Worm (Caenorhabditis elegans) whole organism, L1 larva: ENCODE data around the gene T09A12.1.

Experiments
- C16A3.4 ChIP-seq: fragments of 150-350 bp; optimal IDR thresholded peaks from 2 replicates; lab custom pipeline; 2014; ENCODE audit warnings: missing biosample characterization, missing genetic modification characterization
- C34B4.2 ChIP-seq: sonication (generic microtip); optimal IDR thresholded peaks from 2 replicates; lab custom pipeline; 2017; ENCODE audit warnings: mild to moderate bottlenecking, missing genetic modification characterization, missing compliant biosample characterization
- Y116A8C.19 ChIP-seq: sonication (generic microtip); optimal IDR thresholded peaks from 2 replicates; lab custom pipeline; 2016; ENCODE audit warnings: missing compliant biosample characterization, missing genetic modification characterization, borderline replicate concordance
- aha-1 ChIP-seq: fragments of 150-350 bp; optimal IDR thresholded peaks from 2 replicates; lab custom pipeline; 2014; ENCODE audit warnings: missing biosample characterization, missing genetic modification characterization
- alr-1 ChIP-seq: fragments of 200-800 bp; sonication (Bioruptor generic); optimal IDR thresholded peaks from 2 replicates; lab custom pipeline; 2018; ENCODE audit warnings: borderline replicate concordance, mild to moderate bottlenecking, missing genetic modification characterization, missing compliant biosample characterization
- aly-2 ChIP-seq: fragments of 150-350 bp; optimal IDR thresholded peaks from 2 replicates; lab custom pipeline; 2014; ENCODE audit warnings: missing biosample characterization, missing genetic modification characterization
- ama-1 ChIP-seq: fragments of 150-350 bp; optimal IDR thresholded peaks from 2 replicates; lab custom pipeline; 2014
- ceh-63 ChIP-seq: fragments of 200-800 bp; sonication (Bioruptor generic); optimal IDR thresholded peaks from 2 replicates; lab custom pipeline; 2018; ENCODE audit warnings: mild to moderate bottlenecking, missing genetic modification characterization, missing compliant biosample characterization
- ceh-90 ChIP-seq: sonication (generic microtip); optimal IDR thresholded peaks from 2 replicates; lab custom pipeline; 2016; ENCODE audit warnings: missing genetic modification characterization, missing compliant biosample characterization
- ces-1 ChIP-seq: fragments of 150-350 bp; optimal IDR thresholded peaks from 2 replicates; lab custom pipeline; 2014; ENCODE audit warnings: missing biosample characterization, missing genetic modification reagents, missing genetic modification characterization
- dpl-1 ChIP-seq, 3 experiments: fragments of 150-350 bp in 2 of 3; sonication (generic microtip) in 1 of 3; optimal IDR thresholded peaks; 2 replicates each; lab custom pipeline; 2014 to 2017; ENCODE audit warnings: missing biosample characterization in 3 of 3, missing genetic modification characterization in 3 of 3, missing genetic modification reagents in 3 of 3
- dsc-1 ChIP-seq: sonication (generic microtip); optimal IDR thresholded peaks from 2 replicates; lab custom pipeline; 2016; ENCODE audit warnings: mild to moderate bottlenecking, missing genetic modification characterization, missing compliant biosample characterization
- efl-1 ChIP-seq, 4 experiments: fragments of 150-350 bp; optimal IDR thresholded peaks in 3 of 4; peaks in 1 of 4; 1 replicate in 1 of 4; 2 replicates in 3 of 4; lab custom pipeline; 2014; ENCODE audit warnings: missing biosample characterization in 2 of 4, missing genetic modification characterization in 2 of 4, missing genetic modification reagents in 2 of 4
- egl-13 ChIP-seq: sonication (generic microtip); optimal IDR thresholded peaks from 2 replicates; lab custom pipeline; 2016; ENCODE audit warnings: missing genotype, missing genetic modification reagents, missing genetic modification characterization, missing compliant biosample characterization
- elt-2 ChIP-seq: sonication (generic microtip); optimal IDR thresholded peaks from 2 replicates; lab custom pipeline; 2016; ENCODE audit warnings: missing genetic modification characterization, mild to moderate bottlenecking, inconsistent platforms, missing compliant biosample characterization, missing genetic modification reagents
- ets-5 ChIP-seq: fragments of 200-800 bp; sonication (Bioruptor generic); IDR thresholded peaks from 2 replicates; pipeline ENCODE4 v1.3.6; 2022; ENCODE audit warnings: missing genetic modification characterization, missing compliant biosample characterization
- fkh-10 ChIP-seq: sonication (generic microtip); optimal IDR thresholded peaks from 2 replicates; lab custom pipeline; 2017; ENCODE audit warnings: missing biosample characterization, missing genetic modification reagents, missing genetic modification characterization
- fkh-8 ChIP-seq: sonication (generic microtip); optimal IDR thresholded peaks from 2 replicates; lab custom pipeline; 2016; ENCODE audit warnings: mild to moderate bottlenecking, missing genetic modification characterization, missing compliant biosample characterization
- grh-1 ChIP-seq: fragments of 200-800 bp; sonication (Bioruptor generic); IDR thresholded peaks from 2 replicates; pipeline ENCODE4 v1.3.6; 2022; ENCODE audit warnings: missing genetic modification reagents, missing genetic modification characterization, missing compliant biosample characterization
- hlh-17 ChIP-seq: fragments of 200-800 bp; sonication (Bioruptor generic); optimal IDR thresholded peaks from 2 replicates; lab custom pipeline; 2018; ENCODE audit warnings: missing genetic modification characterization, mild to moderate bottlenecking, missing compliant biosample characterization, moderate library complexity, borderline replicate concordance
- irx-1 ChIP-seq: sonication (generic microtip); optimal IDR thresholded peaks from 2 replicates; lab custom pipeline; 2016; ENCODE audit warnings: missing genetic modification characterization, missing compliant biosample characterization
- isw-1 ChIP-seq: fragments of 200-800 bp; sonication (Bioruptor generic); IDR thresholded peaks from 2 replicates; pipeline ENCODE4 v1.3.6; 2022; ENCODE audit warnings: missing genetic modification characterization, missing compliant biosample characterization
- jun-1 ChIP-seq: fragments of 150-350 bp; optimal IDR thresholded peaks from 2 replicates; lab custom pipeline; 2014; ENCODE audit warnings: missing biosample characterization, missing genetic modification reagents, missing genetic modification characterization
- lin-14 ChIP-seq: fragments of 200-800 bp; sonication (Bioruptor generic); optimal IDR thresholded peaks from 2 replicates; lab custom pipeline; 2018; ENCODE audit warnings: mild to moderate bottlenecking, missing genetic modification characterization, moderate library complexity, missing compliant biosample characterization
- lin-15B ChIP-seq: fragments of 150-350 bp; sonication (generic microtip); optimal IDR thresholded peaks from 3 replicates; lab custom pipeline; 2014; ENCODE audit warnings: missing biosample characterization, missing genetic modification characterization
- lin-35 ChIP-seq, 2 experiments: fragments of 150-350 bp; optimal IDR thresholded peaks; 2 replicates each; lab custom pipeline; 2014; ENCODE audit warnings: missing biosample characterization in 2 of 2, missing genetic modification characterization in 2 of 2, missing genetic modification reagents in 2 of 2
- lsy-2 ChIP-seq, 2 experiments: fragments of 150-350 bp; optimal IDR thresholded peaks; 2 replicates each; lab custom pipeline; 2014; ENCODE audit warnings: missing biosample characterization in 2 of 2, missing genetic modification characterization in 2 of 2
- mab-9 ChIP-seq: fragments of 200-800 bp; sonication (Bioruptor generic); IDR thresholded peaks from 2 replicates; pipeline ENCODE4 v1.3.6; 2022; ENCODE audit warnings: missing genetic modification reagents, missing genetic modification characterization, missing compliant biosample characterization
- mdl-1 ChIP-seq, 2 experiments: fragments of 150-350 bp; optimal IDR thresholded peaks; 2 replicates each; lab custom pipeline; 2014 to 2017; ENCODE audit warnings: missing biosample characterization in 2 of 2, missing genetic modification characterization in 2 of 2, inconsistent platforms in 1 of 2
- mef-2 ChIP-seq: fragments of 150-350 bp; optimal IDR thresholded peaks from 2 replicates; lab custom pipeline; 2014; ENCODE audit warnings: missing biosample characterization, missing genetic modification characterization
- nhr-11 ChIP-seq: fragments of 150-350 bp; optimal IDR thresholded peaks from 2 replicates; lab custom pipeline; 2014; ENCODE audit warnings: missing biosample characterization, missing genetic modification characterization
- nhr-20 ChIP-seq: sonication (generic microtip); optimal IDR thresholded peaks from 2 replicates; lab custom pipeline; 2016; ENCODE audit warnings: mild to moderate bottlenecking, missing genetic modification characterization, missing compliant biosample characterization
- nhr-28 ChIP-seq: fragments of 150-350 bp; optimal IDR thresholded peaks from 2 replicates; lab custom pipeline; 2014; ENCODE audit warnings: missing biosample characterization, missing genetic modification characterization
- nhr-47 ChIP-seq: sonication (generic microtip); optimal IDR thresholded peaks from 2 replicates; lab custom pipeline; 2016; ENCODE audit warnings: mild to moderate bottlenecking, missing genetic modification characterization, moderate library complexity, missing compliant biosample characterization
- nhr-71 ChIP-seq: sonication (generic microtip); optimal IDR thresholded peaks from 2 replicates; lab custom pipeline; 2016; ENCODE audit warnings: mild to moderate bottlenecking, missing genetic modification characterization, moderate library complexity, missing compliant biosample characterization
- nhr-77 ChIP-seq: fragments of 150-350 bp; optimal IDR thresholded peaks from 2 replicates; lab custom pipeline; 2014; ENCODE audit warnings: missing biosample characterization, missing genetic modification characterization
- nhr-85 ChIP-seq: sonication (generic microtip); peaks from one replicate; lab custom pipeline; 2016; ENCODE audit warnings: missing genetic modification characterization, inconsistent platforms, missing compliant biosample characterization
- nhr-90 ChIP-seq: sonication (generic microtip); optimal IDR thresholded peaks from 2 replicates; lab custom pipeline; 2016; ENCODE audit warnings: mild to moderate bottlenecking, missing genetic modification characterization, missing compliant biosample characterization; ENCODE audit not compliant: poor library complexity
- pag-3 ChIP-seq: sonication (generic microtip); optimal IDR thresholded peaks from 2 replicates; lab custom pipeline; 2017; ENCODE audit warnings: missing genetic modification characterization, mild to moderate bottlenecking, missing compliant biosample characterization, antibody characterized with exemption, borderline replicate concordance; ENCODE audit not compliant: insufficient read depth
- skn-1 ChIP-seq: fragments of 150-350 bp; optimal IDR thresholded peaks from 2 replicates; lab custom pipeline; 2014; ENCODE audit warnings: missing biosample characterization, missing genetic modification characterization
- snpc-4 ChIP-seq: fragments of 150-350 bp; optimal IDR thresholded peaks from 2 replicates; lab custom pipeline; 2014; ENCODE audit warnings: missing biosample characterization, missing genetic modification characterization
- snu-23 ChIP-seq: sonication (generic microtip); optimal IDR thresholded peaks from 2 replicates; lab custom pipeline; 2016; ENCODE audit warnings: missing genetic modification characterization, missing compliant biosample characterization
- sox-4 ChIP-seq: sonication (generic microtip); optimal IDR thresholded peaks from 2 replicates; lab custom pipeline; 2016; ENCODE audit warnings: missing genetic modification characterization, missing compliant biosample characterization
- sptf-1 ChIP-seq: fragments of 150-350 bp; optimal IDR thresholded peaks from 2 replicates; lab custom pipeline; 2014; ENCODE audit warnings: missing biosample characterization, missing genetic modification characterization
- swsn-7 ChIP-seq: sonication (generic microtip); optimal IDR thresholded peaks from 2 replicates; lab custom pipeline; 2016; ENCODE audit warnings: missing genetic modification characterization, missing compliant biosample characterization
- tlp-1 ChIP-seq: fragments of 150-350 bp; optimal IDR thresholded peaks from 2 replicates; lab custom pipeline; 2014; ENCODE audit warnings: missing biosample characterization, missing genetic modification characterization
- unc-130 ChIP-seq: fragments of 150-350 bp; optimal IDR thresholded peaks from 2 replicates; lab custom pipeline; 2017; ENCODE audit warnings: missing biosample characterization, missing genetic modification characterization, inconsistent platforms
- unc-30 ChIP-seq: sonication (generic microtip); optimal IDR thresholded peaks from 2 replicates; lab custom pipeline; 2017; ENCODE audit warnings: missing biosample characterization, missing genetic modification characterization
- vab-15 ChIP-seq: sonication (generic microtip); optimal IDR thresholded peaks from 2 replicates; lab custom pipeline; 2017; ENCODE audit warnings: missing genotype, mild to moderate bottlenecking, missing genetic modification characterization, missing compliant biosample characterization
- zip-4 ChIP-seq: fragments of 200-800 bp; sonication (Bioruptor generic); optimal IDR thresholded peaks from 2 replicates; lab custom pipeline; 2018; ENCODE audit warnings: mild to moderate bottlenecking, missing genetic modification characterization, moderate library complexity, missing compliant biosample characterization
- ztf-11 ChIP-seq, 2 experiments: sonication (generic microtip); optimal IDR thresholded peaks; 2 replicates each; lab custom pipeline; 2016 to 2017; ENCODE audit warnings: missing genetic modification characterization in 2 of 2, missing biosample characterization in 1 of 2, missing compliant biosample characterization in 1 of 2

The T09A12.1 gene

ce11 chrIV:8289580-8290323, 45.5 kb downstream of the T09A12.1 start, which contains the start of gene daf-31 (continued):
- peak; percentile 50 to 78 (median 64) for TF ChIP-seq dpl-1 (GFP tag; optimal IDR thresholded peaks at IDR 0.05; lab: Kevin White, UChicago)
- TF ChIP-seq irx-1 (tag; lab: Kevin White, UChicago), result peak; percentile 33
- no peak for TF ChIP-seq vab-15 (tag; lab: Kevin White, UChicago)
- TF ChIP-seq grh-1 (GFP tag; lab: Robert Waterston, UW), result no peak
- no peak for TF ChIP-seq lin-14
- TF ChIP-seq unc-130 (tag; lab: Kevin White, UChicago), result no peak
- no peak for TF ChIP-seq fkh-8
- no peak for TF ChIP-seq mab-9 (GFP tag; lab: Robert Waterston, UW)
- TF ChIP-seq aha-1, result no peak
- no peak for TF ChIP-seq ceh-90
- TF ChIP-seq zip-4 (GFP tag; lab: Kevin White, UChicago), result no peak
- peak; percentile 50 for TF ChIP-seq isw-1 (GFP tag; lab: Robert Waterston, UW)
- no peak for TF ChIP-seq mef-2
- TF ChIP-seq nhr-47, result peak; percentile 45
- TF ChIP-seq unc-30 (tag; lab: Kevin White, UChicago), result no peak
- TF ChIP-seq ces-1 (GFP tag; lab: Kevin White, UChicago), result no peak
- TF ChIP-seq mdl-1 (tag; optimal IDR thresholded peaks at IDR 0.05; lab: Kevin White, UChicago), result peak in 1 of 2 experiments; percentile 20
- peak; percentile 50 for TF ChIP-seq swsn-7
- TF ChIP-seq tlp-1 (tag; lab: Kevin White, UChicago), result no peak
- TF ChIP-seq pag-3, result no peak
- TF ChIP-seq ceh-63 (GFP tag; lab: Kevin White, UChicago), result no peak
- TF ChIP-seq fkh-10 (GFP tag; lab: Kevin White, UChicago), result no peak
- no peak for TF ChIP-seq egl-13 (tag; lab: Kevin White, UChicago)
- TF ChIP-seq nhr-71, result peak; percentile 53
- peak; percentile 65 for TF ChIP-seq snu-23 (GFP tag; lab: Kevin White, UChicago)
- TF ChIP-seq elt-2 (tag; lab: Kevin White, UChicago), result no peak
- TF ChIP-seq alr-1 (tag; lab: Kevin White, UChicago), result no peak
- no peak for TF ChIP-seq nhr-28 (tag; lab: Kevin White, UChicago)
- peak; percentile 14 for TF ChIP-seq snpc-4 (tag; lab: Kevin White, UChicago)
- no peak for TF ChIP-seq nhr-77
- peak; percentile 35 for TF ChIP-seq dsc-1
- TF ChIP-seq efl-1 (optimal IDR thresholded peaks at IDR 0.05; lab: Kevin White, UChicago), result peak; percentile 72 to 73
- peak; percentile 68 to 96 for TF ChIP-seq efl-1 (GFP tag; optimal IDR thresholded peaks at IDR 0.05 in 1 of 2; lab: Kevin White, UChicago)
- TF ChIP-seq ama-1 (lab: Kevin White, UChicago), result no peak
- TF ChIP-seq Y116A8C.19 (tag; lab: Kevin White, UChicago), result no peak
- peak; percentile 61 for TF ChIP-seq nhr-20 (tag; lab: Kevin White, UChicago)
- TF ChIP-seq sox-4 (tag; lab: Kevin White, UChicago), result no peak
- TF ChIP-seq nhr-85 (tag; lab: Kevin White, UChicago), result no peak
- no peak for TF ChIP-seq ets-5 (GFP tag; lab: Robert Waterston, UW)
- no peak for TF ChIP-seq hlh-17
- peak; percentile 64 to 86 for TF ChIP-seq lsy-2 (tag; optimal IDR thresholded peaks at IDR 0.05; lab: Kevin White, UChicago)
- no peak for TF ChIP-seq ztf-11 (tag; optimal IDR thresholded peaks at IDR 0.05; lab: Kevin White, UChicago)
- TF ChIP-seq lin-15B, result peak; percentile 18
- TF ChIP-seq jun-1, result peak; percentile 5
- peak; percentile 6 for TF ChIP-seq nhr-90 (tag; lab: Kevin White, UChicago)
- TF ChIP-seq C16A3.4 (tag; lab: Kevin White, UChicago), result peak; percentile 60
- no peak for TF ChIP-seq nhr-11 (tag; lab: Kevin White, UChicago)
- TF ChIP-seq lin-35 (GFP tag; optimal IDR thresholded peaks at IDR 0.05; lab: Kevin White, UChicago), result peak; percentile 71 to 83
- no peak for TF ChIP-seq aly-2 (tag; lab: Kevin White, UChicago)
- no peak for TF ChIP-seq C34B4.2 (tag; lab: Kevin White, UChicago)
- TF ChIP-seq skn-1 (tag; lab: Kevin White, UChicago), result peak; percentile 2
- TF ChIP-seq sptf-1 (tag; lab: Kevin White, UChicago), result no peak
